Fruit fly (Drosophila melanogaster) whole organism, embryonic: ENCODE measurements around the gene Polr2I.

ENCODE experiments used
- C15 ChIP-seq: fragments of 200-800 bp; sonication (Bioruptor generic); IDR thresholded peaks from 3 replicates; pipeline ENCODE4 v1.3.6; 2022; ENCODE audit warnings: missing biosample characterization, missing genetic modification characterization
- CG12744 ChIP-seq: fragments of 200-800 bp; sonication (Bioruptor generic); optimal IDR thresholded peaks from 2 replicates; lab custom pipeline; 2016; ENCODE audit warnings: missing biosample characterization, missing genetic modification characterization
- CG13624 ChIP-seq: fragments of 200-800 bp; sonication (Bioruptor generic); optimal IDR thresholded peaks from 2 replicates; lab custom pipeline; 2016; ENCODE audit warnings: missing biosample characterization, missing genetic modification characterization
- CG14667 ChIP-seq: fragments of 200-800 bp; sonication (Bioruptor generic); IDR thresholded peaks from 2 replicates; pipeline ENCODE4 v1.3.6; 2022; ENCODE audit warnings: missing biosample characterization, missing genetic modification characterization
- CG15696 ChIP-seq: fragments of 200-800 bp; sonication (Bioruptor generic); optimal IDR thresholded peaks from 2 replicates; lab custom pipeline; 2019; ENCODE audit warnings: missing biosample characterization, mild to moderate bottlenecking, missing genetic modification characterization, moderate library complexity
- CG17186 ChIP-seq: fragments of 200-800 bp; sonication (Bioruptor generic); optimal IDR thresholded peaks from 3 replicates; lab custom pipeline; 2017; ENCODE audit warnings: missing biosample characterization, missing genetic modification reagents, missing genetic modification characterization
- CG17359 ChIP-seq: fragments of 200-800 bp; sonication (Bioruptor generic); optimal IDR thresholded peaks from 3 replicates; lab custom pipeline; 2018; ENCODE audit warnings: missing biosample characterization, mild to moderate bottlenecking, missing genetic modification characterization, moderate library complexity
- CG17829 ChIP-seq: fragments of 200-800 bp; optimal IDR thresholded peaks from 2 replicates; lab custom pipeline; 2019; ENCODE audit warnings: missing biosample characterization, mild to moderate bottlenecking, missing genetic modification characterization, moderate library complexity
- CG1832 ChIP-seq: fragments of 200-800 bp; sonication (Bioruptor generic); optimal IDR thresholded peaks from 2 replicates; lab custom pipeline; 2017; ENCODE audit warnings: missing biosample characterization, mild to moderate bottlenecking, missing genetic modification characterization, inconsistent platforms
- CG3838 ChIP-seq: fragments of 200-800 bp; sonication (Bioruptor generic); optimal IDR thresholded peaks from 3 replicates; lab custom pipeline; 2016; ENCODE audit warnings: missing biosample characterization, missing genetic modification characterization
- CG4404 ChIP-seq: fragments of 200-800 bp; sonication (Bioruptor generic); IDR thresholded peaks from 2 replicates; pipeline ENCODE4 v1.3.6; 2022; ENCODE audit warnings: missing biosample characterization, missing genetic modification characterization
- CG4617 ChIP-seq: fragments of 200-800 bp; sonication (Bioruptor generic); optimal IDR thresholded peaks from 3 replicates; lab custom pipeline; 2016; ENCODE audit warnings: missing biosample characterization, missing genetic modification characterization, borderline replicate concordance
- CG6813 ChIP-seq: fragments of 200-800 bp; sonication (Bioruptor generic); optimal IDR thresholded peaks from 2 replicates; lab custom pipeline; 2017; ENCODE audit warnings: missing biosample characterization, missing genetic modification characterization, mild to moderate bottlenecking, moderate library complexity, missing genetic modification reagents
- CG7372 ChIP-seq: fragments of 200-800 bp; sonication (Bioruptor generic); IDR thresholded peaks from 2 replicates; pipeline ENCODE4 v1.3.6; 2022; ENCODE audit warnings: missing biosample characterization, missing genetic modification characterization
- CG8924 ChIP-seq: fragments of 200-800 bp; optimal IDR thresholded peaks from 3 replicates; lab custom pipeline; 2019; ENCODE audit warnings: missing biosample characterization, mild to moderate bottlenecking, missing genetic modification characterization, moderate library complexity
- D ChIP-seq, 2 experiments: fragments of 200-800 bp in 1 of 2; fragments of >200 bp in 1 of 2; sonication (Bioruptor generic) in 1 of 2; optimal IDR thresholded peaks; 2 replicates in 1 of 2; 3 replicates in 1 of 2; lab custom pipeline; 2017; ENCODE audit warnings: mild to moderate bottlenecking in 1 of 2, missing biosample characterization in 1 of 2, missing genetic modification characterization in 1 of 2, missing genetic modification reagents in 1 of 2
- Dbx ChIP-seq: fragments of 200-800 bp; sonication (Bioruptor generic); IDR thresholded peaks from 3 replicates; pipeline ENCODE4 v1.3.6; 2022; ENCODE audit warnings: missing biosample characterization, missing genetic modification characterization
- Deaf1 ChIP-seq: fragments of 200-800 bp; optimal IDR thresholded peaks from 3 replicates; lab custom pipeline; 2019; ENCODE audit warnings: missing biosample characterization, mild to moderate bottlenecking, missing genetic modification characterization, moderate library complexity
- Drgx ChIP-seq: fragments of 200-800 bp; sonication (Bioruptor generic); IDR thresholded peaks from 2 replicates; pipeline ENCODE4 v1.3.6; 2022; ENCODE audit warnings: missing biosample characterization, missing genetic modification characterization
- E2f1 ChIP-seq: fragments of 200-800 bp; sonication (Bioruptor generic); IDR thresholded peaks from 2 replicates; pipeline ENCODE4 v1.3.6; 2022; ENCODE audit warnings: missing biosample characterization, missing genetic modification characterization
- Fer3 ChIP-seq: fragments of 200-800 bp; sonication (Bioruptor generic); optimal IDR thresholded peaks from 2 replicates; lab custom pipeline; 2018; ENCODE audit warnings: missing biosample characterization, mild to moderate bottlenecking, missing genetic modification characterization, moderate library complexity
- H15 ChIP-seq: fragments of 200-800 bp; sonication (Bioruptor generic); IDR thresholded peaks from 3 replicates; pipeline ENCODE4 v1.3.6; 2022; ENCODE audit warnings: missing biosample characterization, missing genetic modification characterization
- HHEX ChIP-seq: fragments of 200-800 bp; sonication (Bioruptor generic); optimal IDR thresholded peaks from 3 replicates; lab custom pipeline; 2017; ENCODE audit warnings: missing biosample characterization, mild to moderate bottlenecking, missing genetic modification characterization, missing genetic modification reagents
- NC2β ChIP-seq: fragments of 200-800 bp; sonication (Bioruptor generic); optimal IDR thresholded peaks from 2 replicates; lab custom pipeline; 2016; ENCODE audit warnings: missing biosample characterization, missing genetic modification characterization
- NFAT ChIP-seq: fragments of 200-800 bp; sonication (Bioruptor generic); IDR thresholded peaks from 2 replicates; pipeline ENCODE4 v1.3.6; 2022; ENCODE audit warnings: missing biosample characterization, missing genetic modification characterization
- Poxn ChIP-seq: fragments of 200-800 bp; sonication (Bioruptor generic); IDR thresholded peaks from 2 replicates; pipeline ENCODE4 v1.3.6; 2022; ENCODE audit warnings: missing biosample characterization, missing genetic modification characterization
- Side ChIP-seq: fragments of 200-800 bp; sonication (Bioruptor generic); optimal IDR thresholded peaks from 2 replicates; lab custom pipeline; 2016; ENCODE audit warnings: missing biosample characterization, missing genetic modification characterization
- Usf ChIP-seq: fragments of 200-800 bp; sonication (Bioruptor generic); optimal IDR thresholded peaks from 2 replicates; lab custom pipeline; 2017; ENCODE audit warnings: missing genotype, missing biosample characterization, missing genetic modification characterization
- Vsx1 ChIP-seq: fragments of 200-800 bp; sonication (Bioruptor generic); optimal IDR thresholded peaks from 2 replicates; lab custom pipeline; 2017; ENCODE audit warnings: missing biosample characterization, mild to moderate bottlenecking, missing genetic modification characterization, missing genetic modification reagents
- ac ChIP-seq: fragments of 200-800 bp; sonication (Bioruptor generic); optimal IDR thresholded peaks from 3 replicates; lab custom pipeline; 2017; ENCODE audit warnings: missing biosample characterization, mild to moderate bottlenecking, missing genetic modification characterization
- ato ChIP-seq: fragments of 200-800 bp; sonication (Bioruptor generic); IDR thresholded peaks from 2 replicates; pipeline ENCODE4 v1.3.6; 2022; ENCODE audit warnings: missing biosample characterization, missing genetic modification characterization; ENCODE audit not compliant: partially characterized antibody
- cato ChIP-seq: fragments of 200-800 bp; sonication (Bioruptor generic); optimal IDR thresholded peaks from 2 replicates; lab custom pipeline; 2016; ENCODE audit warnings: missing biosample characterization, missing genetic modification characterization, borderline replicate concordance
- cg ChIP-seq: fragments of 200-800 bp; sonication (Bioruptor generic); optimal IDR thresholded peaks from 3 replicates; lab custom pipeline; 2019; ENCODE audit warnings: missing biosample characterization, mild to moderate bottlenecking, missing genetic modification characterization, moderate library complexity
- dati ChIP-seq: fragments of 200-800 bp; sonication (Bioruptor generic); IDR thresholded peaks from 2 replicates; pipeline ENCODE4 v1.3.6; 2022; ENCODE audit warnings: missing biosample characterization, missing genetic modification characterization
- disco-r ChIP-seq: fragments of 200-800 bp; sonication (Bioruptor generic); optimal IDR thresholded peaks from 2 replicates; lab custom pipeline; 2016; ENCODE audit warnings: missing biosample characterization, missing genetic modification characterization
- dm ChIP-seq: fragments of 200-800 bp; sonication (Bioruptor generic); optimal IDR thresholded peaks from 3 replicates; lab custom pipeline; 2016; ENCODE audit warnings: missing biosample characterization, missing genetic modification characterization
- dpn ChIP-seq, 2 experiments: fragments of 200-800 bp; sonication (Bioruptor generic); optimal IDR thresholded peaks; 3 replicates each; lab custom pipeline; 2016; ENCODE audit warnings: missing biosample characterization in 2 of 2, missing genetic modification characterization in 2 of 2
- exex ChIP-seq: fragments of 200-800 bp; sonication (Bioruptor generic); optimal IDR thresholded peaks from 4 replicates; lab custom pipeline; 2018; ENCODE audit warnings: missing biosample characterization, mild to moderate bottlenecking, missing genetic modification characterization, moderate library complexity
- grau ChIP-seq: fragments of 200-800 bp; optimal IDR thresholded peaks from 3 replicates; lab custom pipeline; 2019; ENCODE audit warnings: missing biosample characterization, mild to moderate bottlenecking, missing genetic modification characterization, moderate library complexity
- lov ChIP-seq, 2 experiments: fragments of 200-800 bp in 1 of 2; fragments of >200 bp in 1 of 2; sonication (Bioruptor generic) in 1 of 2; IDR thresholded peaks in 1 of 2; optimal IDR thresholded peaks in 1 of 2; 2 replicates in 1 of 2; 3 replicates in 1 of 2; pipeline versions ENCODE4 v1.3.6 to Lab custom; 2017 to 2022; ENCODE audit warnings: missing biosample characterization in 1 of 2, missing genetic modification characterization in 1 of 2
- pita ChIP-seq: fragments of 200-800 bp; sonication (Bioruptor generic); optimal IDR thresholded peaks from 2 replicates; lab custom pipeline; 2017; ENCODE audit warnings: missing biosample characterization, mild to moderate bottlenecking, missing genetic modification characterization
- prd ChIP-seq, 3 experiments: fragments of >200 bp in 2 of 3; fragments of 200-800 bp in 1 of 3; sonication (Bioruptor generic) in 1 of 3; optimal IDR thresholded peaks in 2 of 3; IDR thresholded peaks in 1 of 3; 2 replicates in 2 of 3; 3 replicates in 1 of 3; pipeline versions ENCODE4 v1.3.6 to Lab custom; 2017 to 2022; ENCODE audit warnings: missing biosample characterization in 1 of 3, missing genetic modification characterization in 1 of 3
- run ChIP-seq: fragments of 200-800 bp; sonication (Bioruptor generic); optimal IDR thresholded peaks from 3 replicates; lab custom pipeline; 2018; ENCODE audit warnings: missing biosample characterization, mild to moderate bottlenecking, missing genetic modification characterization
- sens ChIP-seq: fragments of 200-800 bp; sonication (Bioruptor generic); peaks from one replicate; lab custom pipeline; 2016; ENCODE audit warnings: missing biosample characterization, missing genetic modification characterization
- slou ChIP-seq: fragments of 200-800 bp; sonication (Bioruptor generic); optimal IDR thresholded peaks from 3 replicates; lab custom pipeline; 2016; ENCODE audit warnings: missing biosample characterization, missing genetic modification characterization
- tap ChIP-seq: fragments of 200-800 bp; optimal IDR thresholded peaks from 3 replicates; lab custom pipeline; 2019; ENCODE audit warnings: missing biosample characterization, mild to moderate bottlenecking, missing genetic modification characterization, moderate library complexity
- trem ChIP-seq: fragments of 200-800 bp; optimal IDR thresholded peaks from 3 replicates; lab custom pipeline; 2019; ENCODE audit warnings: missing biosample characterization, mild to moderate bottlenecking, missing genetic modification characterization, moderate library complexity

The Polr2I gene

DNA sequence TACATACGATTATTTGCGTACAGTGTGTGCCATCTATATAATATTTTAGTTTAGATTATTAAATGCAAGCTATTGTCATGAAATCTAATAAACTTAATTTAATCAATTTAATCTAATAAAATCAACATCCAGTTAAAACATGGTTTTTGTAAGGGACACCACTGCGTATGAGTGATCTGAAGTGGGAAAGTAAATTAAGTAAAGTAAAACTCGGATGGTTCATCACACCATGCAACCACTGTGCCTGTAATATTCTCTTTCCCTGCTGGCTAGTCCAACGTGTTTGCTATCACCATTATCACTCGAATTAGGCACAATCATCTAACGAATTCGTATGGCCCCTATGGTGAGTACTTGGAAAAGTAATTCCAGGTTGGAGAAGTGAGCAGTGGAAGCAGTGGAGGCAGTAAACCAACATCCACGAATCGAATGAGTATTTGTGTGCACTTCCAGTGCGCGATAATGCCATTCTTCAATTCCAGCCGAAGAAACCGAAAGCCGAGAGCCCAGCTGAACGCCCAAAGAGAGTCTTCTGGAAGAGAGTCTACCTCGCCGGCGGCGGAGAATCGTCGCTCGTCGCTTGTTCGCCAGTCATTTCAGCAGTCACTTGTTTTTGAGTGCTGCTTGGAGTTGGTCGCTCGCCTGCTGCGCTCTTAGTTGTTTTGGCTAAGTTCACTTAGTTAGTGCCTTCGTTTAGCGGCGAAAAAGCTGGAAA is 20.1 kb upstream of the Polr2I start, which contains the start of gene red (continued):
- TF ChIP-seq CG15696 (tag; lab: Kevin White, UChicago): peak; percentile 27
- TF ChIP-seq Fer3 (tag; lab: Kevin White, UChicago): peak; percentile 83
- TF ChIP-seq cato (GFP tag; lab: Kevin White, UChicago): peak; percentile 4
- no peak for TF ChIP-seq Usf (GFP tag; lab: Kevin White, UChicago)
- TF ChIP-seq Poxn (GFP tag; lab: Robert Waterston, UW): peak; percentile 39; the same call in 1 of the 2 replicates
- TF ChIP-seq ac (GFP tag; lab: Kevin White, UChicago): no peak
- TF ChIP-seq Dbx (GFP tag; lab: Robert Waterston, UW): peak; percentile 81
- TF ChIP-seq CG14667 (GFP tag; lab: Robert Waterston, UW): peak; percentile 35; the same call in 1 of the 2 replicates
- no peak for TF ChIP-seq ato (GFP tag; lab: Robert Waterston, UW)
- TF ChIP-seq C15 (GFP tag; lab: Robert Waterston, UW): 0 out of 3 replicates have a peak, but pooled peaks have one; percentile 5
- no peak for TF ChIP-seq slou (GFP tag; lab: Kevin White, UChicago)
- TF ChIP-seq dati (GFP tag; lab: Robert Waterston, UW): peak; percentile 49; the same call in 1 of the 2 replicates
- no peak for TF ChIP-seq dm (GFP tag; lab: Kevin White, UChicago)
- peak; percentile 58 for TF ChIP-seq CG17829 (tag; lab: Kevin White, UChicago)
- peak; percentile 79 for TF ChIP-seq CG17359
- peak; percentile 59 for TF ChIP-seq Drgx
- no peak for TF ChIP-seq CG1832 (GFP tag; lab: Kevin White, UChicago)
- TF ChIP-seq CG17186 (GFP tag; lab: Kevin White, UChicago): no peak
- peak; percentile 44; the same call in 1 of the 2 replicates for TF ChIP-seq CG4404 (GFP tag; lab: Robert Waterston, UW)
- peak; percentile 31 for TF ChIP-seq cg (GFP tag; lab: Kevin White, UChicago)
- no peak for TF ChIP-seq CG4617 (GFP tag; lab: Kevin White, UChicago)
- TF ChIP-seq CG3838 (GFP tag; lab: Kevin White, UChicago): no peak
- TF ChIP-seq dpn (GFP tag; optimal IDR thresholded peaks at IDR 0.05; lab: Kevin White, UChicago): peak; percentile 49 to 66
- peak; percentile 78 for TF ChIP-seq CG7372 (GFP tag; lab: Robert Waterston, UW)
- TF ChIP-seq tap: peak; percentile 76
- TF ChIP-seq CG12744: peak; percentile 1
- TF ChIP-seq NC2β (GFP tag; lab: Kevin White, UChicago): no peak
- peak; percentile 32 for TF ChIP-seq run (tag; lab: Kevin White, UChicago)
- TF ChIP-seq Side (GFP tag; lab: Kevin White, UChicago): no peak
- peak; percentile 82 for TF ChIP-seq HHEX (GFP tag; lab: Kevin White, UChicago)
- TF ChIP-seq CG6813 (GFP tag; lab: Kevin White, UChicago): peak; percentile 80
- TF ChIP-seq NFAT (GFP tag; lab: Robert Waterston, UW): peak; percentile 54
- TF ChIP-seq Deaf1 (tag; lab: Kevin White, UChicago): peak; percentile 86
- TF ChIP-seq E2f1 (GFP tag; lab: Robert Waterston, UW): peak; percentile 60
- peak; percentile 96 for TF ChIP-seq exex (tag; lab: Kevin White, UChicago)
- no peak for TF ChIP-seq lov (optimal IDR thresholded peaks at IDR 0.05; lab: Kevin White, UChicago)
- no peak for TF ChIP-seq lov (GFP tag; IDR thresholded peaks at IDR 0.05; lab: Robert Waterston, UW)
- no peak for TF ChIP-seq pita (GFP tag; lab: Kevin White, UChicago)
- TF ChIP-seq Vsx1 (GFP tag; lab: Kevin White, UChicago): peak; percentile 32
- peak; percentile 31 for TF ChIP-seq CG13624 (GFP tag; lab: Kevin White, UChicago)
- peak; percentile 53 for TF ChIP-seq trem (tag; lab: Kevin White, UChicago)
- peak; percentile 79 for TF ChIP-seq CG8924 (tag; lab: Kevin White, UChicago)
- TF ChIP-seq grau: peak; percentile 95
- peak; percentile 91 for TF ChIP-seq sens (GFP tag; lab: Kevin White, UChicago)
- TF ChIP-seq D (optimal IDR thresholded peaks at IDR 0.05; lab: Kevin White, UChicago): no peak
- peak; percentile 63 for TF ChIP-seq D (GFP tag; optimal IDR thresholded peaks at IDR 0.05; lab: Kevin White, UChicago)
- TF ChIP-seq H15 (GFP tag; lab: Robert Waterston, UW): no peak; the same call in 2 of the 3 replicates
- TF ChIP-seq disco-r: peak; percentile 14
- TF ChIP-seq prd (optimal IDR thresholded peaks at IDR 0.05; lab: Kevin White, UChicago): no peak
- peak; percentile 72 for TF ChIP-seq prd (GFP tag; IDR thresholded peaks at IDR 0.05; lab: Robert Waterston, UW)
